Fruit fly (Drosophila melanogaster) whole organism, pupa: ENCODE measurements around the gene CG14265.

Source experiments
- CG10348 ChIP-seq: fragments of 200-800 bp; sonication (Bioruptor generic); IDR thresholded peaks from 2 replicates; pipeline ENCODE4 v1.3.6; 2022; ENCODE audit warnings: missing biosample characterization, missing genetic modification characterization
- CG12605 ChIP-seq: fragments of 200-800 bp; sonication (Bioruptor generic); IDR thresholded peaks from 2 replicates; pipeline ENCODE4 v1.3.6; 2022; ENCODE audit warnings: missing biosample characterization, missing genetic modification characterization
- CG13204 ChIP-seq: fragments of 200-800 bp; sonication (Bioruptor generic); optimal IDR thresholded peaks from 2 replicates; lab custom pipeline; 2018; ENCODE audit warnings: missing biosample characterization, mild to moderate bottlenecking, missing genetic modification characterization, moderate library complexity
- CG14655 ChIP-seq: fragments of 200-800 bp; sonication (Bioruptor generic); optimal IDR thresholded peaks from 3 replicates; lab custom pipeline; 2017; ENCODE audit warnings: mild to moderate bottlenecking, missing biosample characterization, missing genetic modification reagents, missing genetic modification characterization
- CG15710 ChIP-seq: fragments of 200-800 bp; sonication (Bioruptor generic); optimal IDR thresholded peaks from 2 replicates; lab custom pipeline; 2018; ENCODE audit warnings: missing biosample characterization, mild to moderate bottlenecking, missing genetic modification characterization, moderate library complexity
- CG17806 ChIP-seq: fragments of 200-800 bp; sonication (Bioruptor generic); optimal IDR thresholded peaks from 2 replicates; lab custom pipeline; 2018; ENCODE audit warnings: missing biosample characterization, mild to moderate bottlenecking, missing genetic modification characterization, moderate library complexity
- CG32121 ChIP-seq: fragments of 200-800 bp; sonication (Bioruptor generic); IDR thresholded peaks from 2 replicates; pipeline ENCODE4 v1.3.6; 2022; ENCODE audit warnings: missing biosample characterization, missing genetic modification characterization
- CG34367 ChIP-seq: fragments of 200-800 bp; sonication (Bioruptor generic); optimal IDR thresholded peaks from 2 replicates; lab custom pipeline; 2018; ENCODE audit warnings: missing biosample characterization, mild to moderate bottlenecking, missing genetic modification characterization
- CG4496 ChIP-seq: fragments of 200-800 bp; sonication (Bioruptor generic); IDR thresholded peaks from 3 replicates; pipeline ENCODE4 v1.3.6; 2022; ENCODE audit warnings: missing biosample characterization, missing genetic modification characterization
- CG8159 ChIP-seq: fragments of 200-800 bp; sonication (Bioruptor generic); optimal IDR thresholded peaks from 3 replicates; lab custom pipeline; 2018; ENCODE audit warnings: missing biosample characterization, mild to moderate bottlenecking, missing genetic modification characterization, moderate library complexity
- CG8301 ChIP-seq: fragments of 200-800 bp; sonication (Bioruptor generic); optimal IDR thresholded peaks from 2 replicates; lab custom pipeline; 2018; ENCODE audit warnings: missing biosample characterization, mild to moderate bottlenecking, missing genetic modification characterization
- CG9948 ChIP-seq: fragments of 200-800 bp; sonication (Bioruptor generic); optimal IDR thresholded peaks from 2 replicates; lab custom pipeline; 2018; ENCODE audit warnings: missing biosample characterization, mild to moderate bottlenecking, missing genetic modification characterization, moderate library complexity
- D1 ChIP-seq: fragments of 200-800 bp; sonication (Bioruptor generic); optimal IDR thresholded peaks from 2 replicates; lab custom pipeline; 2018; ENCODE audit warnings: missing biosample characterization, mild to moderate bottlenecking, missing genetic modification characterization, moderate library complexity
- EcR ChIP-seq: fragments of 200-800 bp; sonication (Bioruptor generic); optimal IDR thresholded peaks from 3 replicates; lab custom pipeline; 2019; ENCODE audit warnings: missing biosample characterization, missing genetic modification characterization, mild to moderate bottlenecking, moderate library complexity, missing genetic modification reagents
- Ets98B ChIP-seq: fragments of 200-800 bp; sonication (Bioruptor generic); IDR thresholded peaks from 2 replicates; pipeline ENCODE4 v1.3.6; 2022; ENCODE audit warnings: missing biosample characterization, missing genetic modification characterization
- Pif1A ChIP-seq: fragments of 200-800 bp; sonication (Bioruptor generic); optimal IDR thresholded peaks from 3 replicates; lab custom pipeline; 2016; ENCODE audit warnings: missing biosample characterization, missing genetic modification characterization
- Pif1B ChIP-seq: fragments of 200-800 bp; sonication (Bioruptor generic); optimal IDR thresholded peaks from 3 replicates; lab custom pipeline; 2016; ENCODE audit warnings: missing biosample characterization, missing genetic modification characterization
- Snoo ChIP-seq: fragments of 200-800 bp; sonication (Bioruptor generic); optimal IDR thresholded peaks from 3 replicates; lab custom pipeline; 2017; ENCODE audit warnings: missing biosample characterization, mild to moderate bottlenecking, missing genetic modification characterization, inconsistent platforms
- fd96Ca ChIP-seq: fragments of 200-800 bp; sonication (Bioruptor generic); IDR thresholded peaks from 3 replicates; pipeline ENCODE4 v1.3.6; 2022; ENCODE audit warnings: missing biosample characterization, missing genetic modification characterization
- gl ChIP-seq: fragments of 200-800 bp; sonication (Bioruptor generic); optimal IDR thresholded peaks from 2 replicates; lab custom pipeline; 2018; ENCODE audit warnings: missing biosample characterization, mild to moderate bottlenecking, missing genetic modification characterization
- rn ChIP-seq: fragments of 200-800 bp; sonication (Bioruptor generic); IDR thresholded peaks from 2 replicates; pipeline ENCODE4 v1.3.6; 2022; ENCODE audit warnings: missing biosample characterization, missing genetic modification characterization

CG14265 gene

dm6 chrX:3236586-3236985 is at the start of gene CG14265:
Gene CG14265 (minus strand): TSS chrX:3236686.
- TF ChIP-seq CG9948 (tag; lab: Kevin White, UChicago), result no peak
- TF ChIP-seq EcR (GFP tag; lab: Kevin White, UChicago), result no peak
- TF ChIP-seq CG10348 (GFP tag; lab: Robert Waterston, UW), result no peak
- no peak for TF ChIP-seq Pif1B (GFP tag; lab: Kevin White, UChicago)
- TF ChIP-seq fd96Ca, result no peak
- no peak for TF ChIP-seq Snoo
- TF ChIP-seq gl, result no peak
- no peak for TF ChIP-seq CG14655 (GFP tag; lab: Kevin White, UChicago)
- TF ChIP-seq CG8301 (tag; lab: Kevin White, UChicago), result no peak

- no peak for TF ChIP-seq CG14655 (GFP tag; lab: Kevin White, UChicago)
Observed at dm6 chrX:3281958-3282357, 45.5 kb upstream of the CG14265 start.

- no peak for TF ChIP-seq CG10348 (GFP tag; lab: Robert Waterston, UW)
- TF ChIP-seq CG34367 (tag; lab: Kevin White, UChicago), result no peak
- TF ChIP-seq Snoo, result no peak
- no peak for TF ChIP-seq Pif1A (GFP tag; lab: Kevin White, UChicago)
- TF ChIP-seq gl, result no peak
- no peak for TF ChIP-seq CG8301 (tag; lab: Kevin White, UChicago)
- TF ChIP-seq fd96Ca, result no peak
- no peak for TF ChIP-seq EcR (GFP tag; lab: Kevin White, UChicago)
- no peak for TF ChIP-seq Pif1B (GFP tag; lab: Kevin White, UChicago)
- no peak for TF ChIP-seq CG13204
- no peak for TF ChIP-seq CG14655 (GFP tag; lab: Kevin White, UChicago)
- TF ChIP-seq CG17806 (tag; lab: Kevin White, UChicago), result no peak
- TF ChIP-seq D1 (tag; lab: Kevin White, UChicago), result no peak
- no peak for TF ChIP-seq CG15710 (tag; lab: Kevin White, UChicago)
- TF ChIP-seq CG9948 (tag; lab: Kevin White, UChicago), result no peak
- no peak for TF ChIP-seq Ets98B (GFP tag; lab: Robert Waterston, UW)
- no peak for TF ChIP-seq CG4496 (GFP tag; lab: Robert Waterston, UW)
- no peak for TF ChIP-seq CG32121 (GFP tag; lab: Robert Waterston, UW)
Observed at dm6 chrX:3273557-3273956, 37.1 kb upstream of the CG14265 start.

- TF ChIP-seq fd96Ca (no peak), CG12605 (GFP tag; lab: Robert Waterston, UW) (0 out of 2 replicates have a peak, but pooled peaks have one; percentile 27), CG15710 (tag; lab: Kevin White, UChicago) (no peak), Snoo (no peak), CG13204 (no peak), rn (GFP tag; lab: Robert Waterston, UW) (no peak), D1 (tag; lab: Kevin White, UChicago) (no peak), CG17806 (tag; lab: Kevin White, UChicago) (no peak), CG10348 (GFP tag; lab: Robert Waterston, UW) (no peak)
Observed at dm6 chrX:3265828-3266227, 29.3 kb upstream of the CG14265 start.

dm6 chrX:3260536-3260935 is 24.1 kb upstream of the CG14265 start:
- TF ChIP-seq D1 (tag; lab: Kevin White, UChicago), result no peak
- TF ChIP-seq gl, result no peak
- no peak for TF ChIP-seq CG34367 (tag; lab: Kevin White, UChicago)
- no peak for TF ChIP-seq CG9948 (tag; lab: Kevin White, UChicago)
- no peak for TF ChIP-seq CG12605 (GFP tag; lab: Robert Waterston, UW)
- TF ChIP-seq CG10348 (GFP tag; lab: Robert Waterston, UW), result no peak
- no peak for TF ChIP-seq Ets98B (GFP tag; lab: Robert Waterston, UW)

- TF ChIP-seq EcR (GFP tag; lab: Kevin White, UChicago) (no peak), CG4496 (GFP tag; lab: Robert Waterston, UW) (peak; percentile 95), D1 (tag; lab: Kevin White, UChicago) (peak; percentile 86), CG34367 (tag; lab: Kevin White, UChicago) (peak; percentile 81), Snoo (peak; percentile 80), CG9948 (tag; lab: Kevin White, UChicago) (peak; percentile 94), fd96Ca (peak; percentile 80), CG8159 (peak; percentile 94), CG12605 (GFP tag; lab: Robert Waterston, UW) (peak; percentile 74), Ets98B (GFP tag; lab: Robert Waterston, UW) (peak; percentile 86), CG17806 (tag; lab: Kevin White, UChicago) (peak; percentile 89), gl (peak; percentile 41), Pif1A (GFP tag; lab: Kevin White, UChicago) (peak; percentile 87), CG8301 (tag; lab: Kevin White, UChicago) (peak; percentile 96), CG10348 (GFP tag; lab: Robert Waterston, UW) (peak; percentile 88), CG15710 (tag; lab: Kevin White, UChicago) (peak; percentile 87), rn (GFP tag; lab: Robert Waterston, UW) (peak; percentile 89), CG13204 (peak; percentile 53), CG14655 (GFP tag; lab: Kevin White, UChicago) (peak; percentile 98), CG32121 (GFP tag; lab: Robert Waterston, UW) (peak; percentile 92), Pif1B (GFP tag; lab: Kevin White, UChicago) (peak; percentile 80)
Observed at dm6 chrX:3255569-3256309, 19.3 kb upstream of the CG14265 start.
